Fruit fly (Drosophila melanogaster) whole organism, prepupa: ENCODE results near the gene Tmep.

Experiments
- CG10631 ChIP-seq: fragments of 200-800 bp; sonication (Bioruptor generic); optimal IDR thresholded peaks from 2 replicates; lab custom pipeline; 2016; ENCODE audit warnings: missing biosample characterization, missing genetic modification characterization
- CG11762 ChIP-seq: fragments of 200-800 bp; sonication (Bioruptor generic); optimal IDR thresholded peaks from 3 replicates; lab custom pipeline; 2016; ENCODE audit warnings: missing biosample characterization, missing genetic modification characterization; ENCODE audit not compliant: insufficient read depth
- CG15336 ChIP-seq: fragments of 200-800 bp; sonication (Bioruptor generic); IDR thresholded peaks from 2 replicates; pipeline ENCODE4 v1.3.6; 2022; ENCODE audit warnings: missing biosample characterization, missing genetic modification characterization
- CG31627 ChIP-seq: fragments of 200-800 bp; sonication (Bioruptor generic); optimal IDR thresholded peaks from 3 replicates; lab custom pipeline; 2016; ENCODE audit warnings: missing biosample characterization, missing genetic modification characterization
- CG32006 ChIP-seq: fragments of 200-800 bp; sonication (Bioruptor generic); optimal IDR thresholded peaks from 3 replicates; lab custom pipeline; 2017; ENCODE audit warnings: missing biosample characterization, mild to moderate bottlenecking, missing genetic modification characterization
- CG3919 ChIP-seq: fragments of 200-800 bp; sonication (Bioruptor generic); optimal IDR thresholded peaks from 3 replicates; lab custom pipeline; 2016; ENCODE audit warnings: missing biosample characterization, missing genetic modification characterization
- CG4318 ChIP-seq: fragments of 200-800 bp; sonication (Bioruptor generic); optimal IDR thresholded peaks from 3 replicates; lab custom pipeline; 2017; ENCODE audit warnings: missing biosample characterization, mild to moderate bottlenecking, missing genetic modification characterization
- CG6163 ChIP-seq: fragments of 200-800 bp; sonication (Bioruptor generic); IDR thresholded peaks from 3 replicates; pipeline ENCODE4 v1.3.6; 2022; ENCODE audit warnings: missing biosample characterization, missing genetic modification characterization
- CG6276 ChIP-seq: fragments of 200-800 bp; sonication (Bioruptor generic); optimal IDR thresholded peaks from 2 replicates; lab custom pipeline; 2017; ENCODE audit warnings: missing biosample characterization, mild to moderate bottlenecking, missing genetic modification characterization
- CG6792 ChIP-seq: fragments of 200-800 bp; sonication (Bioruptor generic); optimal IDR thresholded peaks from 3 replicates; lab custom pipeline; 2016; ENCODE audit warnings: missing biosample characterization, missing genetic modification characterization
- CG6808 ChIP-seq: fragments of 200-800 bp; sonication (Bioruptor generic); optimal IDR thresholded peaks from 3 replicates; lab custom pipeline; 2017; ENCODE audit warnings: missing biosample characterization, missing genetic modification characterization, mild to moderate bottlenecking, moderate library complexity, missing genetic modification reagents
- CG6854 ChIP-seq: fragments of 200-800 bp; sonication (Bioruptor generic); optimal IDR thresholded peaks from 2 replicates; lab custom pipeline; 2017; ENCODE audit warnings: missing biosample characterization, mild to moderate bottlenecking, missing genetic modification characterization
- CG7368 ChIP-seq: fragments of 200-800 bp; sonication (Bioruptor generic); optimal IDR thresholded peaks from 3 replicates; lab custom pipeline; 2016; ENCODE audit warnings: missing biosample characterization, missing genetic modification characterization
- CG8632 ChIP-seq: fragments of 200-800 bp; sonication (Bioruptor generic); optimal IDR thresholded peaks from 3 replicates; lab custom pipeline; 2016; ENCODE audit warnings: missing biosample characterization, missing genetic modification characterization
- CG9139 ChIP-seq: fragments of 200-800 bp; sonication (Bioruptor generic); optimal IDR thresholded peaks from 3 replicates; lab custom pipeline; 2017; ENCODE audit warnings: missing biosample characterization, mild to moderate bottlenecking, missing genetic modification characterization
- Eip75B ChIP-seq: fragments of 200-800 bp; sonication (Bioruptor generic); optimal IDR thresholded peaks from 3 replicates; lab custom pipeline; 2016; ENCODE audit warnings: missing biosample characterization, missing genetic modification characterization
- Eip78C ChIP-seq: fragments of 200-800 bp; sonication (Bioruptor generic); peaks from one replicate; lab custom pipeline; 2016; ENCODE audit warnings: missing biosample characterization, missing genetic modification characterization
- Eip93F ChIP-seq: fragments of 200-800 bp; sonication (Bioruptor generic); optimal IDR thresholded peaks from 2 replicates; lab custom pipeline; 2016; ENCODE audit warnings: missing biosample characterization, mild to moderate bottlenecking, missing genetic modification characterization
- Ets21C ChIP-seq: fragments of 200-800 bp; sonication (Bioruptor generic); optimal IDR thresholded peaks from 3 replicates; lab custom pipeline; 2016; ENCODE audit warnings: missing biosample characterization, missing genetic modification characterization
- Gug ChIP-seq: fragments of 200-800 bp; sonication (Bioruptor generic); IDR thresholded peaks from 2 replicates; pipeline ENCODE4 v1.3.6; 2022; ENCODE audit warnings: missing biosample characterization, missing genetic modification characterization
- Hr4 ChIP-seq: fragments of 200-800 bp; sonication (Bioruptor generic); optimal IDR thresholded peaks from 3 replicates; lab custom pipeline; 2016; ENCODE audit warnings: missing biosample characterization, missing genetic modification characterization
- Met ChIP-seq: fragments of 200-800 bp; sonication (Bioruptor generic); optimal IDR thresholded peaks from 3 replicates; lab custom pipeline; 2016; ENCODE audit warnings: missing biosample characterization, missing genetic modification characterization
- Smox ChIP-seq: fragments of 200-800 bp; sonication (Bioruptor generic); optimal IDR thresholded peaks from 3 replicates; lab custom pipeline; 2016; ENCODE audit warnings: missing biosample characterization, missing genetic modification characterization
- Sox102F ChIP-seq: fragments of 200-800 bp; sonication (Bioruptor generic); optimal IDR thresholded peaks from 2 replicates; lab custom pipeline; 2016; ENCODE audit warnings: missing biosample characterization, mild to moderate bottlenecking, missing genetic modification characterization
- Sox15 ChIP-seq: fragments of 200-800 bp; sonication (Bioruptor generic); optimal IDR thresholded peaks from 3 replicates; lab custom pipeline; 2016; ENCODE audit warnings: missing biosample characterization, missing genetic modification characterization
- dac ChIP-seq: fragments of 200-800 bp; sonication (Bioruptor generic); optimal IDR thresholded peaks from 2 replicates; lab custom pipeline; 2017; ENCODE audit warnings: missing biosample characterization, mild to moderate bottlenecking, missing genetic modification characterization
- dsx ChIP-seq: fragments of 200-800 bp; optimal IDR thresholded peaks from 3 replicates; lab custom pipeline; 2019; ENCODE audit warnings: missing biosample characterization, mild to moderate bottlenecking, missing genetic modification characterization, moderate library complexity; ENCODE audit not compliant: poor library complexity, severe bottlenecking
- eg ChIP-seq: fragments of 200-800 bp; sonication (Bioruptor generic); IDR thresholded peaks from 3 replicates; pipeline ENCODE4 v1.3.6; 2022; ENCODE audit warnings: missing biosample characterization, missing genetic modification characterization
- fd85E ChIP-seq: fragments of 200-800 bp; sonication (Bioruptor generic); optimal IDR thresholded peaks from 3 replicates; lab custom pipeline; 2016; ENCODE audit warnings: missing biosample characterization, missing genetic modification characterization
- net ChIP-seq: fragments of 200-800 bp; sonication (Bioruptor generic); optimal IDR thresholded peaks from 3 replicates; lab custom pipeline; 2016; ENCODE audit warnings: missing biosample characterization, missing genetic modification characterization
- salr ChIP-seq, 2 experiments: fragments of 200-800 bp; sonication (Bioruptor generic); optimal IDR thresholded peaks; 3 replicates each; lab custom pipeline; 2016 to 2018; ENCODE audit warnings: missing biosample characterization in 2 of 2, missing genetic modification characterization in 2 of 2, mild to moderate bottlenecking in 1 of 2
- ss ChIP-seq, 2 experiments: fragments of 200-800 bp; sonication (Bioruptor generic); optimal IDR thresholded peaks; 2 replicates in 1 of 2; 3 replicates in 1 of 2; lab custom pipeline; 2017 to 2018; ENCODE audit warnings: mild to moderate bottlenecking in 2 of 2, missing biosample characterization in 2 of 2, missing genetic modification characterization in 2 of 2, moderate library complexity in 1 of 2
- svp ChIP-seq: fragments of 200-800 bp; sonication (Bioruptor generic); peaks from one replicate; lab custom pipeline; 2016; ENCODE audit warnings: missing biosample characterization, missing genetic modification characterization
- topi ChIP-seq: fragments of 200-800 bp; sonication (Bioruptor generic); optimal IDR thresholded peaks from 3 replicates; lab custom pipeline; 2016; ENCODE audit warnings: missing biosample characterization, missing genetic modification characterization
- vri ChIP-seq: fragments of 200-800 bp; sonication (Bioruptor generic); optimal IDR thresholded peaks from 3 replicates; lab custom pipeline; 2016; ENCODE audit warnings: missing biosample characterization, mild to moderate bottlenecking, missing genetic modification characterization

The Tmep gene

DNA sequence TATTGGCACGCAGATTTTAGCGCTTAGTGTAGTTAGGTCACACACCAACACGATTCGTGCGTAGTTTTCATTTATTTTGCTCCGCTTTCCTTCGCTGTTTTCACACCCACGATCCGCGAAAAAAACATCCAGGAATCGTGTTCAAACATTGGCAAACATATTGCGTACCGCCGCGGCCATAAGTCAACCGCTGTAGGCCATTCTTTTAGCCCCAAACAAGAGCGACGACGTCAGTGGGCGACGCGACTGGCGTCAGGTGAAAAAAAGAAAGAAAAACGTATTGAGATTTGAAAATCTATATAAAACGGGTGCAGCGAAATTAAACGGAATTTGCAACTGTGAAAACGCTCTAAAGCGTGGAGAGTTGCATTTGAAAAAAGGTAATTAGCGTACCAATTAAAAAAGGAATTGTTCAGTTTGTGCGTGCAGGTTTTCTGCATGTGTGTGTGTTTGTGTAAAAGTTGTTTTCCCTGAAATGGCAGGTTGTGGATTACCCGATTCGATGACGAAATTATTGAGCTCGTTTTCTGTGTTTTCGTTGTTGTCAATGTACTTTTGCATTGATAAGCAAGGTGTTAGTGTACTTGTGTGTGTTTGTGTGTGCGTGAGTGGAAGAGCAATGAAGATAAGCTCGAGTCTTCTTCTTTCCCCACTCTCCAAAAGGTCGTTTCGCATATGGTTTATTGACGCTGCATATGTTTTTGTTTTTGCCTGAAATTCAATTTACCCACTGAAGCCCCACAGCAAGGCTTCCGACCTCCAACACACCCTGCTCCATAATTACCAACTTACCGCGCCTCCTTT, at the start of gene Tmep:
Gene Tmep, plus strand, starts transcription at position 20 of the 804 bp plus-strand sequence.
- no peak for TF ChIP-seq CG31627 (GFP tag; lab: Kevin White, UChicago)
- no peak for TF ChIP-seq CG6276 (GFP tag; lab: Kevin White, UChicago)
- peak; percentile 10 for TF ChIP-seq Eip93F (GFP tag; lab: Kevin White, UChicago)
- TF ChIP-seq CG6854 (GFP tag; lab: Kevin White, UChicago), result no peak
- TF ChIP-seq CG6808 (GFP tag; lab: Kevin White, UChicago), result peak; percentile 9
- TF ChIP-seq dsx (GFP tag; lab: Kevin White, UChicago), result no peak
- no peak for TF ChIP-seq CG6163 (GFP tag; lab: Robert Waterston, UW)
- no peak for TF ChIP-seq CG15336 (GFP tag; lab: Robert Waterston, UW)
- peak; percentile 3 for TF ChIP-seq topi
- peak in 1 of 2 experiments; percentile 22 for TF ChIP-seq ss (GFP tag; optimal IDR thresholded peaks at IDR 0.05; lab: Kevin White, UChicago)
- no peak for TF ChIP-seq CG4318 (GFP tag; lab: Kevin White, UChicago)
- TF ChIP-seq Eip78C, result peak; percentile 57
- peak; percentile 2; the same call in 1 of the 3 replicates for TF ChIP-seq eg (GFP tag; lab: Robert Waterston, UW)
- TF ChIP-seq Smox, result no peak
- no peak for TF ChIP-seq CG7368 (GFP tag; lab: Kevin White, UChicago)
- peak; percentile 15 for TF ChIP-seq CG3919 (GFP tag; lab: Kevin White, UChicago)
- peak; percentile 66 for TF ChIP-seq vri (GFP tag; lab: Kevin White, UChicago)
- no peak for TF ChIP-seq Ets21C (GFP tag; lab: Kevin White, UChicago)
- no peak for TF ChIP-seq CG6792 (GFP tag; lab: Kevin White, UChicago)
- peak; percentile 98 for TF ChIP-seq svp (GFP tag; lab: Kevin White, UChicago)
- TF ChIP-seq Met, result no peak
- no peak for TF ChIP-seq CG9139
- TF ChIP-seq Sox15 (GFP tag; lab: Kevin White, UChicago), result no peak
- TF ChIP-seq Hr4 (GFP tag; lab: Kevin White, UChicago), result no peak
- no peak for TF ChIP-seq net
- TF ChIP-seq CG8632, result peak; percentile 15
- TF ChIP-seq salr (GFP tag; optimal IDR thresholded peaks at IDR 0.05; lab: Kevin White, UChicago), result no peak
- TF ChIP-seq CG10631, result no peak
- TF ChIP-seq dac (GFP tag; lab: Kevin White, UChicago), result no peak
- no peak for TF ChIP-seq Gug (GFP tag; lab: Robert Waterston, UW)
- TF ChIP-seq Sox102F (GFP tag; lab: Kevin White, UChicago), result peak; percentile 28

DNA sequence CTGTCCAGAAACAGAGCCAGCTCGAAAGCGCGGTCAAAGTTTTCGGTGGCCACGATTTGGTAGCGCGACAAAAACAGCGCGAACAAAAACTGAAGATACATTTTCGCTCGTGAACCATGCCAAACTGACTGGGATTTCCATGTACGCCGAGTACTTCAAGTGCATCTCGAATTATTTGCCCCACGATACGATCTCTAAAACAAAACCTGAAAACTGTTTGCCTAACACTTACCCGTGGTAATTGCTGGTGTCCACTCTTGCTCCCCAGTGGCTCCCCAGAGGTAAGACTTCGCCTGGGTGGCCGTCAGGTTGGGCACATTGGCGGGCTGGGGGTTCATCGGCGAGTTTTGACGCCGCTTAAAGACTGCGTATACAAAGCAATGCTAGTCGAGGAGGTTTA, 37.8 kb upstream of the Tmep start, which contains the start of gene Ir62a:
Gene Ir62a, minus strand, starts transcription at position 101 of the 400 bp plus-strand sequence.
- TF ChIP-seq CG31627 (GFP tag; lab: Kevin White, UChicago), result no peak
- TF ChIP-seq CG6808 (GFP tag; lab: Kevin White, UChicago), result no peak
- no peak for TF ChIP-seq fd85E (GFP tag; lab: Kevin White, UChicago)
- TF ChIP-seq Eip75B, result no peak
- TF ChIP-seq Ets21C (GFP tag; lab: Kevin White, UChicago), result no peak
- no peak for TF ChIP-seq CG6276 (GFP tag; lab: Kevin White, UChicago)
- no peak for TF ChIP-seq CG32006 (GFP tag; lab: Kevin White, UChicago)
- no peak for TF ChIP-seq CG6163 (GFP tag; lab: Robert Waterston, UW)
- no peak for TF ChIP-seq eg (GFP tag; lab: Robert Waterston, UW)
- TF ChIP-seq CG11762 (GFP tag; lab: Kevin White, UChicago), result no peak
- no peak for TF ChIP-seq Eip93F (GFP tag; lab: Kevin White, UChicago)
- no peak for TF ChIP-seq vri (GFP tag; lab: Kevin White, UChicago)
- TF ChIP-seq CG10631, result no peak
